Worm (Caenorhabditis elegans): ENCODE measurements around the gene K12H6.5.

DNA sequence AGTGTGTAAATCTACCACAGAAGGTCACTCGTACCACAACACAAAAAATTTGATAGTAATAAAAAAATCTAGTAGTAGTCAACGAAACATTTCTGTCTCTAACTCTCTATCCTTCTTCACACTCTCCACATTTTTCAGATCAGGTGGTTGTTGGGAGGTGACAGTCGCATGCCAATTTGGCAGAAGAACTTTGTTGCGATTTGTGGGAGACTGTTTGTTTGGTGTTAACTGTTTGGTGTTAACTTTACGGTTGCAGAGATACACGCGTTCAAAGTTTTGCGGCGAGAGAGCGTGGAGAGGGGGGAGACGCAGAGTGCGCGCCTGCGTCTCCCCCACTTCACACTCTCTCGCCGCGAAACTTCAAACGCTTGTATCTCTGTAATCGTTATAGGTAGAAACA lies 21.0 kb downstream of the K12H6.5 start:
- TF ChIP-seq grh-1 (GFP tag; IDR thresholded peaks at IDR 0.05): no peak
- no peak for TF ChIP-seq ama-1 (optimal IDR thresholded peaks at IDR 0.05)
- TF ChIP-seq mep-1 (tag; optimal IDR thresholded peaks at IDR 0.05): no peak
- no peak for TF ChIP-seq Y116A8C.19 (tag; optimal IDR thresholded peaks at IDR 0.05; ENCODE audit: borderline replicate concordance)
- TF ChIP-seq pag-3 (tag; optimal IDR thresholded peaks at IDR 0.05; ENCODE audit: borderline replicate concordance, insufficient read depth): no peak
- TF ChIP-seq skn-1 (tag; optimal IDR thresholded peaks at IDR 0.05): no peak
- peak in 1 of 2 experiments; percentile 28 for TF ChIP-seq mdl-1 (tag; optimal IDR thresholded peaks at IDR 0.05)
- no peak for TF ChIP-seq blmp-1 (tag; optimal IDR thresholded peaks at IDR 0.05)
- no peak for TF ChIP-seq nhr-237 (tag; optimal IDR thresholded peaks at IDR 0.05)
- no peak for TF ChIP-seq zag-1 (tag; optimal IDR thresholded peaks at IDR 0.05)
- TF ChIP-seq elt-2 (tag; optimal IDR thresholded peaks at IDR 0.05): no peak
- no peak for TF ChIP-seq nhr-11 (tag; optimal IDR thresholded peaks at IDR 0.05)
- TF ChIP-seq ceh-8 (GFP tag; optimal IDR thresholded peaks at IDR 0.05): no peak
- TF ChIP-seq sox-4 (tag; optimal IDR thresholded peaks at IDR 0.05): no peak
